Worm (Caenorhabditis elegans): ENCODE measurements around the gene C53A5.11.

C53A5.11 gene

DNA sequence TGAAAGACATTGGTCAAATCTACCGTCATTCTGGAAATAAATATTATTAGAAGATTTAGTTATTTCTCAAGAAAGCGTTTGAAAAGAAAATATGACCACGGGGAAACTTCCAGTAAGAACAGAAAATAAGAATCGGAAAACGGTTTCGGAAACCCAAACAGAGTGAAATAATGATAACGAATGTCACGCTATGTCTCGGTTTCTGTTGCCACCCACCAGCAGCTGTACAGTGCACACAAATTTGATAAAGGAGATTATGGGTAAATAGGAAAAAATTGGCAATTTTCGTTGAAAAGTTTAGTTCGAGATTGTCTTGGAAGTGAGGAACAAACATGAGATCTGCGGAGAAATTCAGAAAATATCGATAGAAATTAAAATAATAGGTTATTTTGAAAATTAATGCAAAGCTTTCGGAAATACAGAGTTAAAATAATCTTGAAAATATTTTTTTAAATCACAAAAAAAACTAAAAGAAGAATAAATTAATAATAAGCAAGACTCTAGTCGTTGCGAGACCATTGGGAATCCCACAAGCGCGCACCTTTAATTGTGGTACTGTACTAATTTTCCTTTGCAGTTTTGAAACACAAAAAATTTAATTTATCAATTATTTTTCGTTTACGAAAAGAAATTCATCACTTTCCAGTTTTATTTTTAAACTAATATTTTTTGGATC is 34.5 kb downstream of the C53A5.11 start, which contains the start of gene pes-9:
Gene pes-9, minus strand, starts transcription at position 30 of the 676 bp plus-strand sequence.
- TF ChIP-seq ztf-7 (tag; optimal IDR thresholded peaks at IDR 0.05) (no peak), ztf-11 (tag; optimal IDR thresholded peaks at IDR 0.05) (no peak), zip-2 (tag; optimal IDR thresholded peaks at IDR 0.05) (no peak), hlh-11 (tag; optimal IDR thresholded peaks at IDR 0.05) (peak; percentile 57), dve-1 (tag; optimal IDR thresholded peaks at IDR 0.05; ENCODE audit: insufficient read depth) (peak; percentile 49), ces-1 (GFP tag; optimal IDR thresholded peaks at IDR 0.05) (no peak), vab-7 (GFP tag; IDR thresholded peaks at IDR 0.05) (no peak), dmd-6 (GFP tag; IDR thresholded peaks at IDR 0.05) (peak; percentile 11; the same call in 1 of the 2 replicates), unc-62 (GFP tag; optimal IDR thresholded peaks at IDR 0.05 in 1 of 2) (no peak), unc-62 (tag; optimal IDR thresholded peaks at IDR 0.05) (no peak), daf-8 (GFP tag; IDR thresholded peaks at IDR 0.05) (no peak), gei-8 (GFP tag; optimal IDR thresholded peaks at IDR 0.05) (no peak), nhr-42 (GFP tag; IDR thresholded peaks at IDR 0.05) (no peak), T26A8.4 (GFP tag; IDR thresholded peaks at IDR 0.05) (no peak), duxl-1 (tag; optimal IDR thresholded peaks at IDR 0.05; ENCODE audit: poor library complexity) (no peak), lin-1 (GFP tag; IDR thresholded peaks at IDR 0.05) (no peak), egl-43 (GFP tag; IDR thresholded peaks at IDR 0.05) (no peak), lin-13 (GFP tag; optimal IDR thresholded peaks at IDR 0.05) (no peak), spr-1 (tag; optimal IDR thresholded peaks at IDR 0.05) (no peak), lin-39 (tag; optimal IDR thresholded peaks at IDR 0.05) (no peak), cey-2 (tag; optimal IDR thresholded peaks at IDR 0.05; ENCODE audit: borderline replicate concordance, insufficient read depth) (no peak), daf-16 (GFP tag; optimal IDR thresholded peaks at IDR 0.05) (no peak), daf-16 (tag; optimal IDR thresholded peaks at IDR 0.05) (peak; percentile 76), nhr-111 (GFP tag; optimal IDR thresholded peaks at IDR 0.05) (no peak), fos-1 (tag; optimal IDR thresholded peaks at IDR 0.05) (no peak), hmg-1.1 (GFP tag; IDR thresholded peaks at IDR 0.05) (no peak), unc-39 (tag; optimal IDR thresholded peaks at IDR 0.05) (no peak), madf-5 (GFP tag; IDR thresholded peaks at IDR 0.05) (no peak), aly-2 (tag; optimal IDR thresholded peaks at IDR 0.05) (no peak), unc-130 (GFP tag; optimal IDR thresholded peaks at IDR 0.05) (no peak), mes-2 (tag; optimal IDR thresholded peaks at IDR 0.05; ENCODE audit: poor library complexity, severe bottlenecking) (peak; percentile 25), T20F7.1 (GFP tag; optimal IDR thresholded peaks at IDR 0.05) (no peak), ctbp-1 (GFP tag; IDR thresholded peaks at IDR 0.05) (no peak), jun-1 (tag; optimal IDR thresholded peaks at IDR 0.05) (no peak), nhr-102 (tag; optimal IDR thresholded peaks at IDR 0.05) (no peak), dmd-8 (GFP tag; IDR thresholded peaks at IDR 0.05) (no peak), nhr-28 (tag; optimal IDR thresholded peaks at IDR 0.05) (peak; percentile 27), nhr-237 (tag; optimal IDR thresholded peaks at IDR 0.05) (no peak), pqm-1 (tag; optimal IDR thresholded peaks at IDR 0.05) (peak; percentile 78), saeg-2 (GFP tag; IDR thresholded peaks at IDR 0.05) (no peak), nhr-10 (tag; optimal IDR thresholded peaks at IDR 0.05) (no peak), lin-15B (tag; optimal IDR thresholded peaks at IDR 0.05) (no peak), hlh-30 (tag; optimal IDR thresholded peaks at IDR 0.05; ENCODE audit: insufficient read depth) (no peak), daf-12 (tag; optimal IDR thresholded peaks at IDR 0.05) (no peak)
